Worm (Caenorhabditis elegans) whole organism, late embryonic: Measurements from ENCODE around the gene acdh-7.

Experiments used
- F13H6.1 ChIP-seq: sonication (generic microtip); optimal IDR thresholded peaks from 2 replicates; lab custom pipeline; 2016; ENCODE audit warnings: missing genetic modification characterization, missing compliant biosample characterization
- ceh-9 ChIP-seq: sonication (generic microtip); optimal IDR thresholded peaks from 2 replicates; lab custom pipeline; 2016; ENCODE audit warnings: mild to moderate bottlenecking, missing genetic modification characterization, inconsistent platforms, missing compliant biosample characterization
- dmd-4 ChIP-seq: sonication (generic microtip); optimal IDR thresholded peaks from 2 replicates; lab custom pipeline; 2016; ENCODE audit warnings: borderline replicate concordance, missing genetic modification characterization, missing compliant biosample characterization
- fkh-6 ChIP-seq: sonication (generic microtip); optimal IDR thresholded peaks from 2 replicates; lab custom pipeline; 2016; ENCODE audit warnings: missing genetic modification characterization, missing compliant biosample characterization
- hlh-30 ChIP-seq: sonication (generic microtip); optimal IDR thresholded peaks from 2 replicates; lab custom pipeline; 2017; ENCODE audit warnings: antibody characterized with exemption, missing genetic modification characterization, missing compliant biosample characterization; ENCODE audit not compliant: insufficient read depth
- mec-3 ChIP-seq: sonication (generic microtip); optimal IDR thresholded peaks from 2 replicates; lab custom pipeline; 2016; ENCODE audit warnings: borderline replicate concordance, missing genetic modification characterization, missing compliant biosample characterization
- tbx-2 ChIP-seq: sonication (generic microtip); optimal IDR thresholded peaks from 2 replicates; lab custom pipeline; 2016; ENCODE audit warnings: missing genetic modification characterization, missing compliant biosample characterization
- tbx-7 ChIP-seq: sonication (generic microtip); optimal IDR thresholded peaks from 2 replicates; lab custom pipeline; 2016; ENCODE audit warnings: missing genotype, missing genetic modification characterization, missing compliant biosample characterization
- unc-86 ChIP-seq: sonication (generic microtip); optimal IDR thresholded peaks from 2 replicates; lab custom pipeline; 2016; ENCODE audit warnings: missing genetic modification characterization, missing compliant biosample characterization
- ztf-16 ChIP-seq: sonication (generic microtip); optimal IDR thresholded peaks from 2 replicates; lab custom pipeline; 2017; ENCODE audit warnings: missing genetic modification characterization, missing compliant biosample characterization

DNA sequence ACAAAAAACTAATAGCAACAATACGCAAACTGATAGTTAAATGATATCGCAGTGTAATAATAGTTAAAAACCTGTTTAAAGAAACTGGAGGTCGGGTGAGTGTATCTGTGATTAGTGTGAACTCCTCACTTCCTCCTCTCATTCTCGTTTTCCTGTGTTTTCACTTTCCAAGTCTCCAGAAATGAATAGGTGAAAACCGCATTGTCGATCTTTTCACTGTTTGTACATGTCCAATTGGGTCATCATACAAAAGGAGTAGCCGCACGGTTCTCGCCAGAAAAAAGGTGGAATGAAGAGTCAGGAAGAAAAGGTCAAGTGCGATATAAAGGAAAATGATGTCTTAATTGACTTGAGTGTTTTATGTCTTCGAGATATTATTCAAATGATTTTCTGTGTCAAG is 5.4 kb downstream of the acdh-7 start:
- TF ChIP-seq ztf-16 (tag; lab: Kevin White, UChicago) (no peak), F13H6.1 (no peak), unc-86 (tag; lab: Kevin White, UChicago) (no peak), tbx-2 (tag; lab: Kevin White, UChicago) (no peak), tbx-7 (tag; lab: Kevin White, UChicago) (no peak), hlh-30 (tag; lab: Kevin White, UChicago) (no peak), ceh-9 (tag; lab: Kevin White, UChicago) (no peak), dmd-4 (no peak), mec-3 (tag; lab: Kevin White, UChicago) (no peak), fkh-6 (tag; lab: Kevin White, UChicago) (no peak)
